Fruit fly (Drosophila melanogaster) whole organism, embryonic: Measurements from ENCODE around the gene CG12522.
A peak's percentile ranks its signal among the peaks of the same experiment; 100 is the strongest.

Source experiments
- CG1024 ChIP-seq: fragments of 200-800 bp; sonication (Bioruptor generic); IDR thresholded peaks from 2 replicates; pipeline ENCODE4 v1.3.6; 2022; ENCODE audit warnings: missing biosample characterization, missing genetic modification characterization
- CG12071 ChIP-seq: fragments of 200-800 bp; sonication (Bioruptor generic); optimal IDR thresholded peaks from 3 replicates; lab custom pipeline; 2018; ENCODE audit warnings: missing biosample characterization, mild to moderate bottlenecking, missing genetic modification characterization
- CG1233 ChIP-seq: fragments of 200-800 bp; sonication (Bioruptor generic); optimal IDR thresholded peaks from 4 replicates; lab custom pipeline; 2018; ENCODE audit warnings: missing biosample characterization, mild to moderate bottlenecking, missing genetic modification characterization
- CG13775 ChIP-seq: fragments of 200-800 bp; sonication (Bioruptor generic); optimal IDR thresholded peaks from 3 replicates; lab custom pipeline; 2017; ENCODE audit warnings: missing biosample characterization, mild to moderate bottlenecking, missing genetic modification characterization
- CG15011 ChIP-seq: fragments of 200-800 bp; sonication (Bioruptor generic); optimal IDR thresholded peaks from 3 replicates; lab custom pipeline; 2018; ENCODE audit warnings: missing biosample characterization, mild to moderate bottlenecking, missing genetic modification characterization
- CG15479 ChIP-seq: fragments of 200-800 bp; sonication (Bioruptor generic); optimal IDR thresholded peaks from 3 replicates; lab custom pipeline; 2019; ENCODE audit warnings: missing biosample characterization, mild to moderate bottlenecking, missing genetic modification characterization, moderate library complexity
- CG16779 ChIP-seq: fragments of 200-800 bp; sonication (Bioruptor generic); IDR thresholded peaks from 2 replicates; pipeline ENCODE4 v1.3.6; 2022; ENCODE audit warnings: missing biosample characterization, missing genetic modification characterization
- CG17829 ChIP-seq: fragments of 200-800 bp; optimal IDR thresholded peaks from 2 replicates; lab custom pipeline; 2019; ENCODE audit warnings: missing biosample characterization, mild to moderate bottlenecking, missing genetic modification characterization, moderate library complexity
- CG1792 ChIP-seq: fragments of 200-800 bp; sonication (Bioruptor generic); optimal IDR thresholded peaks from 2 replicates; lab custom pipeline; 2016; ENCODE audit warnings: missing biosample characterization, missing genetic modification characterization
- CG2116 ChIP-seq: fragments of 200-800 bp; sonication (Bioruptor generic); optimal IDR thresholded peaks from 3 replicates; lab custom pipeline; 2018; ENCODE audit warnings: missing biosample characterization, mild to moderate bottlenecking, missing genetic modification characterization
- CG2129 ChIP-seq: fragments of 200-800 bp; sonication (Bioruptor generic); IDR thresholded peaks from 2 replicates; pipeline ENCODE4 v1.3.6; 2022; ENCODE audit warnings: missing biosample characterization, missing genetic modification characterization; ENCODE audit not compliant: partially characterized antibody
- CG2199 ChIP-seq: fragments of 200-800 bp; sonication (Bioruptor generic); IDR thresholded peaks from 3 replicates; pipeline ENCODE4 v1.3.6; 2022; ENCODE audit warnings: missing biosample characterization, missing genetic modification characterization
- CG2202 ChIP-seq: fragments of 200-800 bp; sonication (Bioruptor generic); optimal IDR thresholded peaks from 2 replicates; lab custom pipeline; 2018; ENCODE audit warnings: missing biosample characterization, mild to moderate bottlenecking, missing genetic modification characterization
- CG3163 ChIP-seq: fragments of 200-800 bp; sonication (Bioruptor generic); optimal IDR thresholded peaks from 3 replicates; lab custom pipeline; 2016; ENCODE audit warnings: missing biosample characterization, missing genetic modification characterization
- CG3838 ChIP-seq: fragments of 200-800 bp; sonication (Bioruptor generic); optimal IDR thresholded peaks from 3 replicates; lab custom pipeline; 2016; ENCODE audit warnings: missing biosample characterization, missing genetic modification characterization
- CG4282 ChIP-seq: fragments of 200-800 bp; sonication (Bioruptor generic); optimal IDR thresholded peaks from 2 replicates; lab custom pipeline; 2016; ENCODE audit warnings: missing biosample characterization, missing genetic modification characterization
- CG43689 ChIP-seq: fragments of 200-800 bp; sonication (Bioruptor generic); IDR thresholded peaks from 2 replicates; pipeline ENCODE4 v1.3.6; 2022; ENCODE audit warnings: missing biosample characterization, missing genetic modification characterization
- CG4854 ChIP-seq: fragments of 200-800 bp; sonication (Bioruptor generic); optimal IDR thresholded peaks from 2 replicates; lab custom pipeline; 2016; ENCODE audit warnings: missing biosample characterization, missing genetic modification characterization, inconsistent platforms
- CG5953 ChIP-seq: fragments of 200-800 bp; sonication (Bioruptor generic); IDR thresholded peaks from 2 replicates; pipeline ENCODE4 v1.3.6; 2022; ENCODE audit warnings: missing biosample characterization, missing genetic modification characterization
- CG7357 ChIP-seq: fragments of 200-800 bp; sonication (Bioruptor generic); IDR thresholded peaks from 3 replicates; pipeline ENCODE4 v1.3.6; 2022; ENCODE audit warnings: missing biosample characterization, missing genetic modification characterization
- CG7839 ChIP-seq: fragments of 200-800 bp; sonication (Bioruptor generic); optimal IDR thresholded peaks from 3 replicates; lab custom pipeline; 2018; ENCODE audit warnings: missing biosample characterization, mild to moderate bottlenecking, missing genetic modification characterization, moderate library complexity
- CG8944 ChIP-seq: fragments of 200-800 bp; sonication (Bioruptor generic); optimal IDR thresholded peaks from 3 replicates; lab custom pipeline; 2016; ENCODE audit warnings: missing biosample characterization, missing genetic modification characterization
- CG9437 ChIP-seq: fragments of 200-800 bp; sonication (Bioruptor generic); optimal IDR thresholded peaks from 2 replicates; lab custom pipeline; 2018; ENCODE audit warnings: missing biosample characterization, mild to moderate bottlenecking, missing genetic modification characterization
- D ChIP-seq, 2 experiments: fragments of 200-800 bp in 1 of 2; fragments of >200 bp in 1 of 2; sonication (Bioruptor generic) in 1 of 2; optimal IDR thresholded peaks; 2 replicates in 1 of 2; 3 replicates in 1 of 2; lab custom pipeline; 2017; ENCODE audit warnings: mild to moderate bottlenecking in 1 of 2, missing biosample characterization in 1 of 2, missing genetic modification characterization in 1 of 2, missing genetic modification reagents in 1 of 2
- Drgx ChIP-seq: fragments of 200-800 bp; sonication (Bioruptor generic); IDR thresholded peaks from 2 replicates; pipeline ENCODE4 v1.3.6; 2022; ENCODE audit warnings: missing biosample characterization, missing genetic modification characterization
- Fer1 ChIP-seq: fragments of 200-800 bp; sonication (Bioruptor generic); optimal IDR thresholded peaks from 2 replicates; lab custom pipeline; 2017; ENCODE audit warnings: missing biosample characterization, mild to moderate bottlenecking, missing genetic modification characterization
- GATAe ChIP-seq: fragments of 200-800 bp; sonication (Bioruptor generic); conservative IDR thresholded peaks from 2 replicates; pipeline ENCODE4 v1.3.6; 2022; ENCODE audit warnings: missing biosample characterization, missing genetic modification characterization
- Kr ChIP-seq: fragments of 200-800 bp; sonication (Bioruptor generic); optimal IDR thresholded peaks from 2 replicates; lab custom pipeline; 2017; ENCODE audit warnings: missing biosample characterization, mild to moderate bottlenecking, missing genetic modification characterization
- MTF-1 ChIP-seq: fragments of 200-800 bp; sonication (Bioruptor generic); optimal IDR thresholded peaks from 2 replicates; lab custom pipeline; 2018; ENCODE audit warnings: missing biosample characterization, mild to moderate bottlenecking, missing genetic modification characterization, borderline replicate concordance
- Mrtf ChIP-seq: fragments of 200-800 bp; sonication (Bioruptor generic); IDR thresholded peaks from 3 replicates; pipeline ENCODE4 v1.3.6; 2022; ENCODE audit warnings: missing biosample characterization, missing genetic modification characterization
- PHDP ChIP-seq: fragments of 200-800 bp; sonication (Bioruptor generic); optimal IDR thresholded peaks from 3 replicates; lab custom pipeline; 2018; ENCODE audit warnings: missing biosample characterization, mild to moderate bottlenecking, missing genetic modification characterization, moderate library complexity
- Stat92E ChIP-seq, 3 experiments: fragments of >200 bp in 2 of 3; fragments of 200-800 bp in 1 of 3; sonication (Bioruptor generic) in 1 of 3; optimal IDR thresholded peaks; 2 replicates each; lab custom pipeline; 2017 to 2019; ENCODE audit warnings: missing biosample characterization in 3 of 3, missing genetic modification characterization in 3 of 3, mild to moderate bottlenecking in 1 of 3, moderate library complexity in 1 of 3
- YL-1 ChIP-seq: fragments of 200-800 bp; sonication (Bioruptor generic); optimal IDR thresholded peaks from 3 replicates; lab custom pipeline; 2017; ENCODE audit warnings: missing biosample characterization, mild to moderate bottlenecking, missing genetic modification characterization
- br ChIP-seq: fragments of >200 bp; optimal IDR thresholded peaks from 2 replicates; lab custom pipeline; 2017
- chm ChIP-seq: fragments of 200-800 bp; sonication (Bioruptor generic); IDR thresholded peaks from 2 replicates; pipeline ENCODE4 v1.3.6; 2022; ENCODE audit warnings: missing biosample characterization, missing genetic modification characterization
- corto ChIP-seq: fragments of 200-800 bp; sonication (Bioruptor generic); optimal IDR thresholded peaks from 2 replicates; lab custom pipeline; 2016; ENCODE audit warnings: missing biosample characterization, mild to moderate bottlenecking, missing genetic modification characterization, moderate library complexity
- dimm ChIP-seq: fragments of 200-800 bp; sonication (Bioruptor generic); IDR thresholded peaks from 2 replicates; pipeline ENCODE4 v1.3.6; 2022; ENCODE audit warnings: missing biosample characterization, missing genetic modification characterization
- dmrt11E ChIP-seq: fragments of 200-800 bp; sonication (Bioruptor generic); optimal IDR thresholded peaks from 3 replicates; lab custom pipeline; 2018; ENCODE audit warnings: missing biosample characterization, mild to moderate bottlenecking, missing genetic modification characterization, moderate library complexity
- fd64A ChIP-seq: fragments of 200-800 bp; sonication (Bioruptor generic); optimal IDR thresholded peaks from 3 replicates; lab custom pipeline; 2018; ENCODE audit warnings: missing biosample characterization, mild to moderate bottlenecking, missing genetic modification characterization
- fru ChIP-seq: fragments of >200 bp; optimal IDR thresholded peaks from 2 replicates; lab custom pipeline; 2017
- gfzf ChIP-seq: fragments of 200-800 bp; sonication (Bioruptor generic); optimal IDR thresholded peaks from 2 replicates; lab custom pipeline; 2016; ENCODE audit warnings: missing biosample characterization, mild to moderate bottlenecking, missing genetic modification characterization, moderate library complexity
- gsb ChIP-seq: fragments of 200-800 bp; sonication (Bioruptor generic); IDR thresholded peaks from 2 replicates; pipeline ENCODE4 v1.3.6; 2022; ENCODE audit warnings: missing biosample characterization, missing genetic modification characterization
- hkb ChIP-seq, 2 experiments: fragments of 200-800 bp in 1 of 2; fragments of >200 bp in 1 of 2; sonication (Bioruptor generic) in 1 of 2; IDR thresholded peaks in 1 of 2; optimal IDR thresholded peaks in 1 of 2; 2 replicates each; pipeline versions ENCODE4 v1.3.6 to Lab custom; 2017 to 2022; ENCODE audit warnings: missing biosample characterization in 1 of 2, missing genetic modification characterization in 1 of 2
- kay ChIP-seq: fragments of 200-800 bp; sonication (Bioruptor generic); optimal IDR thresholded peaks from 2 replicates; lab custom pipeline; 2016; ENCODE audit warnings: missing biosample characterization, missing genetic modification characterization
- lmd ChIP-seq: fragments of 200-800 bp; sonication (Bioruptor generic); IDR thresholded peaks from 2 replicates; pipeline ENCODE4 v1.3.6; 2022; ENCODE audit warnings: missing biosample characterization, missing genetic modification characterization
- otp ChIP-seq: fragments of 200-800 bp; sonication (Bioruptor generic); IDR thresholded peaks from 3 replicates; pipeline ENCODE4, ENCODE4 v1.3.6; 2022; ENCODE audit warnings: missing biosample characterization, missing genetic modification characterization
- phol ChIP-seq: fragments of 200-800 bp; sonication (Bioruptor generic); optimal IDR thresholded peaks from 3 replicates; lab custom pipeline; 2018; ENCODE audit warnings: missing biosample characterization, mild to moderate bottlenecking, missing genetic modification characterization, moderate library complexity
- pita ChIP-seq: fragments of 200-800 bp; sonication (Bioruptor generic); optimal IDR thresholded peaks from 2 replicates; lab custom pipeline; 2017; ENCODE audit warnings: missing biosample characterization, mild to moderate bottlenecking, missing genetic modification characterization
- tx ChIP-seq: fragments of 200-800 bp; sonication (Bioruptor generic); optimal IDR thresholded peaks from 2 replicates; lab custom pipeline; 2016; ENCODE audit warnings: missing biosample characterization, missing genetic modification characterization

The CG12522 gene

dm6 chr3L:11091943-11092609, 16.0 kb upstream of the CG12522 start (continued):
- peak; percentile 14 for TF ChIP-seq CG4854
- TF ChIP-seq CG16779 = peak; percentile 68; the same call in 1 of the 2 replicates
- peak; percentile 28 for TF ChIP-seq MTF-1 (GFP tag; lab: Kevin White, UChicago)
- TF ChIP-seq Kr (GFP tag; lab: Kevin White, UChicago) = no peak
- TF ChIP-seq hkb (optimal IDR thresholded peaks at IDR 0.05; lab: Kevin White, UChicago) = no peak
- 0 out of 2 replicates have a peak, but pooled peaks have one; percentile 11 for TF ChIP-seq hkb (GFP tag; IDR thresholded peaks at IDR 0.05; lab: Robert Waterston, UW)
- no peak for TF ChIP-seq CG7357 (GFP tag; lab: Robert Waterston, UW)
- TF ChIP-seq CG3163 (GFP tag; lab: Kevin White, UChicago) = peak; percentile 43
- peak; percentile 47 for TF ChIP-seq corto (GFP tag; lab: Kevin White, UChicago)
- peak; percentile 6 for TF ChIP-seq CG2116
- no peak; the same call in 2 of the 3 replicates for TF ChIP-seq otp (GFP tag; lab: Robert Waterston, UW)
- TF ChIP-seq CG2199 = 0 out of 3 replicates have a peak, but pooled peaks have one; percentile 46
- no peak for TF ChIP-seq pita (GFP tag; lab: Kevin White, UChicago)
- no peak for TF ChIP-seq CG2129
- TF ChIP-seq Stat92E (GFP tag; optimal IDR thresholded peaks at IDR 0.05; lab: Kevin White, UChicago) = no peak
- TF ChIP-seq CG15479 (GFP tag; lab: Kevin White, UChicago) = no peak
- peak; percentile 43 for TF ChIP-seq kay (GFP tag; lab: Kevin White, UChicago)
- TF ChIP-seq D (optimal IDR thresholded peaks at IDR 0.05; lab: Kevin White, UChicago) = no peak
- TF ChIP-seq D (GFP tag; optimal IDR thresholded peaks at IDR 0.05; lab: Kevin White, UChicago) = peak; percentile 5
- no peak for TF ChIP-seq CG43689 (GFP tag; lab: Robert Waterston, UW)
- peak; percentile 25 for TF ChIP-seq YL-1 (GFP tag; lab: Kevin White, UChicago)
- TF ChIP-seq Fer1 = no peak
- TF ChIP-seq GATAe (GFP tag; lab: Robert Waterston, UW) = no peak
- TF ChIP-seq CG9437 (GFP tag; lab: Kevin White, UChicago) = peak; percentile 40
- no peak for TF ChIP-seq fru (lab: Kevin White, UChicago)
- TF ChIP-seq CG3838 (GFP tag; lab: Kevin White, UChicago) = no peak
- TF ChIP-seq CG17829 = peak; percentile 31
- peak; percentile 43 for TF ChIP-seq CG7839 (tag; lab: Kevin White, UChicago)
- no peak for TF ChIP-seq fd64A (GFP tag; lab: Kevin White, UChicago)
- TF ChIP-seq PHDP (tag; lab: Kevin White, UChicago) = no peak
- peak; percentile 35 for TF ChIP-seq lmd (GFP tag; lab: Robert Waterston, UW)
- TF ChIP-seq br = no peak
- TF ChIP-seq phol (tag; lab: Kevin White, UChicago) = no peak
- peak; percentile 84 for TF ChIP-seq chm
- peak; percentile 62; the same call in 2 of the 3 replicates for TF ChIP-seq Mrtf
- TF ChIP-seq dimm (GFP tag; lab: Robert Waterston, UW) = no peak
- TF ChIP-seq CG15011 (GFP tag; lab: Kevin White, UChicago) = no peak
- peak; percentile 25 for TF ChIP-seq tx (GFP tag; lab: Kevin White, UChicago)
- peak; percentile 21 for TF ChIP-seq gfzf
- TF ChIP-seq CG1233 (GFP tag; lab: Kevin White, UChicago) = peak; percentile 12
- TF ChIP-seq CG1024 (GFP tag; lab: Robert Waterston, UW) = no peak
- TF ChIP-seq CG1792 (GFP tag; lab: Kevin White, UChicago) = peak; percentile 36
- no peak for TF ChIP-seq gsb (GFP tag; lab: Robert Waterston, UW)
- TF ChIP-seq CG13775 (GFP tag; lab: Kevin White, UChicago) = peak; percentile 7
- no peak for TF ChIP-seq CG4282 (GFP tag; lab: Kevin White, UChicago)
- TF ChIP-seq dmrt11E (tag; lab: Kevin White, UChicago) = peak; percentile 31
- no peak for TF ChIP-seq CG2202 (tag; lab: Kevin White, UChicago)
- TF ChIP-seq CG5953 (GFP tag; lab: Robert Waterston, UW) = no peak
- peak; percentile 53 for TF ChIP-seq CG8944 (GFP tag; lab: Kevin White, UChicago)
- TF ChIP-seq CG12071 (GFP tag; lab: Kevin White, UChicago) = no peak
- no peak for TF ChIP-seq Drgx (GFP tag; lab: Robert Waterston, UW)
